Worm (Caenorhabditis elegans) whole organism, late embryonic: ENCODE results near the gene clc-31.

ENCODE experiments used
- C38D4.7 ChIP-seq: fragments of 200-800 bp; sonication (Bioruptor generic); optimal IDR thresholded peaks from 2 replicates; lab custom pipeline; 2018; ENCODE audit warnings: mild to moderate bottlenecking, missing genetic modification characterization, moderate library complexity, missing compliant biosample characterization
- T23F11.4 ChIP-seq: fragments of 200-800 bp; sonication (Bioruptor generic); optimal IDR thresholded peaks from 2 replicates; lab custom pipeline; 2018; ENCODE audit warnings: mild to moderate bottlenecking, missing genetic modification characterization, missing compliant biosample characterization
- ama-1 ChIP-seq: fragments of 150-350 bp; optimal IDR thresholded peaks from 2 replicates; lab custom pipeline; 2014
- dmd-4 ChIP-seq: sonication (generic microtip); optimal IDR thresholded peaks from 2 replicates; lab custom pipeline; 2016; ENCODE audit warnings: borderline replicate concordance, missing genetic modification characterization, missing compliant biosample characterization
- elt-4 ChIP-seq: sonication (generic microtip); optimal IDR thresholded peaks from 2 replicates; lab custom pipeline; 2016; ENCODE audit warnings: missing genetic modification characterization, missing compliant biosample characterization
- lin-11 ChIP-seq: fragments of 200-800 bp; sonication (Bioruptor generic); optimal IDR thresholded peaks from 2 replicates; lab custom pipeline; 2018; ENCODE audit warnings: mild to moderate bottlenecking, missing genetic modification characterization, missing compliant biosample characterization
- mec-3 ChIP-seq: sonication (generic microtip); optimal IDR thresholded peaks from 2 replicates; lab custom pipeline; 2016; ENCODE audit warnings: borderline replicate concordance, missing genetic modification characterization, missing compliant biosample characterization
- nhr-11 ChIP-seq: fragments of 150-350 bp; optimal IDR thresholded peaks from 2 replicates; lab custom pipeline; 2014; ENCODE audit warnings: missing biosample characterization, missing genetic modification characterization
- npax-4 ChIP-seq: sonication (generic microtip); optimal IDR thresholded peaks from 2 replicates; lab custom pipeline; 2016; ENCODE audit warnings: missing genetic modification characterization, missing compliant biosample characterization
- pqm-1 ChIP-seq: sonication (generic microtip); optimal IDR thresholded peaks from 2 replicates; lab custom pipeline; 2016; ENCODE audit warnings: missing genetic modification characterization, missing compliant biosample characterization

ce11 chrII:332419-332818 is 7.9 kb upstream of the clc-31 start, which contains the start of gene cbn-1:
- TF ChIP-seq elt-4 (tag; lab: Kevin White, UChicago) (no peak), ama-1 (lab: Kevin White, UChicago) (no peak), dmd-4 (no peak), C38D4.7 (GFP tag; lab: Kevin White, UChicago) (no peak), nhr-11 (tag; lab: Kevin White, UChicago) (no peak), T23F11.4 (GFP tag; lab: Kevin White, UChicago) (no peak), npax-4 (tag; lab: Kevin White, UChicago) (no peak), lin-11 (tag; lab: Kevin White, UChicago) (no peak), pqm-1 (no peak), mec-3 (tag; lab: Kevin White, UChicago) (no peak)
